Worm (Caenorhabditis elegans): ENCODE results near the gene F54F12.2.

Gene F54F12.2

DNA sequence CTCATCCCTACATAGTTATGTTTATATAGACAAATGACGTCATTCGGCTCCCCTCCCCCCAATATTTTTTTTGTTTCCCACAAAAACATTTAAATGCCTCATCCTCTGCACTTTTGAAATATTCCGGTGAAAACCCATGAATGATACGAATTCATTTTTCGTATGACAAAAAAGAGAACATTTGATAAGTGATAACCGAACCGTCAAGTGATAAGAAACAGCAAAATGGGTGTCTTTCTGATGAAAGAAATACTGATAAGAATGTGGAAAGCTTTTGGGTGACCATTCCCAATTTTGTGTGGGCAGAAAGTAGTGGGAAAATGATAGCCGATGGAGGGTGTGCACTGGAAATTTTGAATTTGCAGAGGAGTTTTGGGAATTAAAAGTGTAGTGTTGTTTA lies 19.5 kb downstream of the F54F12.2 start (continued):
- TF ChIP-seq egl-5 (tag; optimal IDR thresholded peaks at IDR 0.05) = no peak
- TF ChIP-seq nfya-1 (tag; optimal IDR thresholded peaks at IDR 0.05; ENCODE audit: insufficient read depth) = peak; percentile 6

DNA sequence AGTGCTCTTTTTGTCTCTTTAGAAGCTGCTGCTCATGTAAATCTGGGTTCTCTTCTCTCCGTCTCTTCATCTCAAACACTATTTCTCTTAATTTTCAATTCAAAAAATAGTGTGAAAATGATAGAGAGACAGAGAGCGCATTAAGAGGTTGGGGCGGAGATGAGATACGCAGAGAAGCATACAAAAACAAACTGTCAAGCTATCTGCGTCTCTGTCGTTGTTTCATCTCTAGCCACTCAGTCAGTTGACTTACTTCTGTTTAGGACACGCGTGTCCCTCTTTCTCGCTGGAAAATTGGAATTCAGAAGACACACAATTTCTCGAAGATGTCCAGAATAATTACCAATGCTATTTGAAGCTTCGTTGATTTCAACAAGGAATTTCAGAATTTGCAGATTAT lies 21.3 kb downstream of the F54F12.2 start:
- TF ChIP-seq ceh-16 (tag; optimal IDR thresholded peaks at IDR 0.05) (no peak), sea-2 (GFP tag; optimal IDR thresholded peaks at IDR 0.05) (peak; percentile 71), aly-2 (tag; optimal IDR thresholded peaks at IDR 0.05) (no peak), pha-4 (tag; optimal IDR thresholded peaks at IDR 0.05) (peak; percentile 96), ceh-82 (tag; optimal IDR thresholded peaks at IDR 0.05) (peak; percentile 80), ZK546.5 (tag; optimal IDR thresholded peaks at IDR 0.05) (no peak), egl-27 (tag; optimal IDR thresholded peaks at IDR 0.05) (peak; percentile 87), elt-2 (tag; optimal IDR thresholded peaks at IDR 0.05) (peak; percentile 75), nhr-43 (tag; optimal IDR thresholded peaks at IDR 0.05; ENCODE audit: poor library complexity, severe bottlenecking) (peak; percentile 84), tbx-2 (tag; optimal IDR thresholded peaks at IDR 0.05) (peak; percentile 72), hmg-11 (tag; optimal IDR thresholded peaks at IDR 0.05) (peak; percentile 82), unc-39 (tag; optimal IDR thresholded peaks at IDR 0.05) (no peak), egl-5 (tag; optimal IDR thresholded peaks at IDR 0.05) (peak; percentile 81), fkh-2 (tag; optimal IDR thresholded peaks at IDR 0.05) (peak; percentile 72), mml-1 (tag; optimal IDR thresholded peaks at IDR 0.05) (no peak), fos-1 (tag; optimal IDR thresholded peaks at IDR 0.05) (no peak), elt-1 (tag; optimal IDR thresholded peaks at IDR 0.05) (peak; percentile 5), lin-15B (tag; optimal IDR thresholded peaks at IDR 0.05) (peak; percentile 77), zag-1 (tag; optimal IDR thresholded peaks at IDR 0.05) (peak; percentile 69), pqm-1 (tag; optimal IDR thresholded peaks at IDR 0.05) (peak; percentile 73), ztf-11 (tag; optimal IDR thresholded peaks at IDR 0.05) (no peak), mdl-1 (tag; optimal IDR thresholded peaks at IDR 0.05) (peak; percentile 85), nhr-11 (tag; optimal IDR thresholded peaks at IDR 0.05) (peak; percentile 86), skn-1 (tag; optimal IDR thresholded peaks at IDR 0.05) (peak; percentile 78), lin-39 (tag; optimal IDR thresholded peaks at IDR 0.05) (peak; percentile 92), nhr-77 (tag; optimal IDR thresholded peaks at IDR 0.05) (peak; percentile 66), unc-62 (GFP tag; optimal IDR thresholded peaks at IDR 0.05) (peak; percentile 54), R02D3.7 (tag; optimal IDR thresholded peaks at IDR 0.05) (peak; percentile 68), elt-3 (tag; optimal IDR thresholded peaks at IDR 0.05) (no peak), ceh-28 (tag; optimal IDR thresholded peaks at IDR 0.05) (peak; percentile 89), fkh-10 (GFP tag; optimal IDR thresholded peaks at IDR 0.05) (peak; percentile 95), lsy-12 (tag; optimal IDR thresholded peaks at IDR 0.05) (peak; percentile 85), nhr-23 (tag; optimal IDR thresholded peaks at IDR 0.05) (peak; percentile 96), nhr-67 (tag; optimal IDR thresholded peaks at IDR 0.05) (no peak), nhr-25 (tag; optimal IDR thresholded peaks at IDR 0.05) (peak; percentile 92), nfya-1 (tag; optimal IDR thresholded peaks at IDR 0.05; ENCODE audit: insufficient read depth) (peak; percentile 97), nhr-76 (tag; optimal IDR thresholded peaks at IDR 0.05) (no peak), jun-1 (tag; optimal IDR thresholded peaks at IDR 0.05) (peak; percentile 86), daf-12 (tag; optimal IDR thresholded peaks at IDR 0.05) (no peak), eor-1 (tag; optimal IDR thresholded peaks at IDR 0.05) (peak in 1 of 2 experiments; percentile 77), snpc-4 (tag; optimal IDR thresholded peaks at IDR 0.05) (peak; percentile 63), nhr-28 (tag; optimal IDR thresholded peaks at IDR 0.05) (no peak), ztf-4 (tag; optimal IDR thresholded peaks at IDR 0.05) (peak; percentile 63), ama-1 (optimal IDR thresholded peaks at IDR 0.05) (peak; percentile 96), ceh-9 (tag; optimal IDR thresholded peaks at IDR 0.05) (no peak), nhr-12 (tag; optimal IDR thresholded peaks at IDR 0.05) (no peak), nhr-237 (tag; optimal IDR thresholded peaks at IDR 0.05) (no peak)

Data from whole organism, L3 larva.